Fruit fly (Drosophila melanogaster): ENCODE results near the gene Lasp.

The Lasp gene

dm6 chr3L:16699292-16700026, 12.0 kb downstream of the Lasp start:
- no peak for TF ChIP-seq CTCF (optimal IDR thresholded peaks at IDR 0.05)
- no peak for TF ChIP-seq CG8478 (optimal IDR thresholded peaks at IDR 0.05)

- no peak for TF ChIP-seq CTCF (optimal IDR thresholded peaks at IDR 0.05)
- TF ChIP-seq CG8478 (optimal IDR thresholded peaks at IDR 0.05) = no peak
Observed at dm6 chr3L:16698089-16698488, 13.4 kb downstream of the Lasp start.

dm6 chr3L:16697069-16697468, 14.4 kb downstream of the Lasp start:
- no peak for TF ChIP-seq CTCF (optimal IDR thresholded peaks at IDR 0.05)
- no peak for TF ChIP-seq CG8478 (optimal IDR thresholded peaks at IDR 0.05)

- TF ChIP-seq CTCF (optimal IDR thresholded peaks at IDR 0.05) = no peak
- TF ChIP-seq CG8478 (optimal IDR thresholded peaks at IDR 0.05) = no peak
Observed at dm6 chr3L:16695076-16695847, 16.2 kb downstream of the Lasp start.

dm6 chr3L:16693844-16694243, 17.6 kb downstream of the Lasp start:
- no peak for TF ChIP-seq CG8478 (optimal IDR thresholded peaks at IDR 0.05)
- no peak for TF ChIP-seq CTCF (optimal IDR thresholded peaks at IDR 0.05)

- no peak for TF ChIP-seq CTCF (optimal IDR thresholded peaks at IDR 0.05)
- no peak for TF ChIP-seq CG8478 (optimal IDR thresholded peaks at IDR 0.05)
Observed at dm6 chr3L:16690055-16690454, 21.4 kb downstream of the Lasp start.

- TF ChIP-seq CTCF (optimal IDR thresholded peaks at IDR 0.05) (no peak), CG8478 (optimal IDR thresholded peaks at IDR 0.05) (no peak)
Observed at dm6 chr3L:16689491-16689890, 22.0 kb downstream of the Lasp start.

dm6 chr3L:16683007-16683406, 28.5 kb downstream of the Lasp start:
- no peak for TF ChIP-seq CTCF (optimal IDR thresholded peaks at IDR 0.05)
- TF ChIP-seq CG8478 (optimal IDR thresholded peaks at IDR 0.05) = no peak

- no peak for TF ChIP-seq CTCF (optimal IDR thresholded peaks at IDR 0.05)
- no peak for TF ChIP-seq CG8478 (optimal IDR thresholded peaks at IDR 0.05)
Observed at dm6 chr3L:16682371-16682770, 29.1 kb downstream of the Lasp start.

dm6 chr3L:16679492-16680120, 31.9 kb downstream of the Lasp start:
- no peak for TF ChIP-seq CTCF (optimal IDR thresholded peaks at IDR 0.05)
- TF ChIP-seq CG8478 (optimal IDR thresholded peaks at IDR 0.05) = no peak

- TF ChIP-seq CTCF (optimal IDR thresholded peaks at IDR 0.05) (no peak), CG8478 (optimal IDR thresholded peaks at IDR 0.05) (no peak)
Observed at dm6 chr3L:16673367-16674014, 38.0 kb downstream of the Lasp start, which contains the start of the genes zetaCOP and CG13032. TSS of gene zetaCOP (minus strand) at chr3L:16673555. TSS of gene CG13032 (plus strand) at chr3L:16673964.

- TF ChIP-seq CTCF (optimal IDR thresholded peaks at IDR 0.05) (no peak), CG8478 (optimal IDR thresholded peaks at IDR 0.05) (no peak)
Observed at dm6 chr3L:16670882-16671675, 40.4 kb downstream of the Lasp start.

- no peak for TF ChIP-seq CTCF (optimal IDR thresholded peaks at IDR 0.05)
- no peak for TF ChIP-seq CG8478 (optimal IDR thresholded peaks at IDR 0.05)
Observed at dm6 chr3L:16670195-16670594, 41.3 kb downstream of the Lasp start.

- no peak for TF ChIP-seq CG8478 (optimal IDR thresholded peaks at IDR 0.05)
- TF ChIP-seq CTCF (optimal IDR thresholded peaks at IDR 0.05) = no peak
Observed at dm6 chr3L:16668797-16669196, 42.7 kb downstream of the Lasp start.

Data from S2 (cell line).